Fruit fly (Drosophila melanogaster) whole organism, embryonic: ENCODE data around the gene Dpy-30L1.

Source experiments
- Antp ChIP-seq: fragments of 200-800 bp; sonication (Bioruptor generic); optimal IDR thresholded peaks from 3 replicates; lab custom pipeline; 2016; ENCODE audit warnings: missing biosample characterization, missing genetic modification characterization
- CG10431 ChIP-seq: fragments of 200-800 bp; sonication (Bioruptor generic); optimal IDR thresholded peaks from 3 replicates; lab custom pipeline; 2018; ENCODE audit warnings: missing biosample characterization, mild to moderate bottlenecking, missing genetic modification characterization
- CG10979 ChIP-seq: fragments of 200-800 bp; sonication (Bioruptor generic); optimal IDR thresholded peaks from 2 replicates; lab custom pipeline; 2018; ENCODE audit warnings: missing biosample characterization, mild to moderate bottlenecking, missing genetic modification characterization, moderate library complexity
- CG12769 ChIP-seq: fragments of 200-800 bp; sonication (Bioruptor generic); optimal IDR thresholded peaks from 2 replicates; lab custom pipeline; 2019; ENCODE audit warnings: missing biosample characterization, mild to moderate bottlenecking, missing genetic modification characterization, moderate library complexity
- CG13894 ChIP-seq: fragments of 200-800 bp; sonication (Bioruptor generic); optimal IDR thresholded peaks from 3 replicates; lab custom pipeline; 2018; ENCODE audit warnings: missing biosample characterization, mild to moderate bottlenecking, missing genetic modification characterization, moderate library complexity
- CG14441 ChIP-seq: fragments of 200-800 bp; sonication (Bioruptor generic); IDR thresholded peaks from 2 replicates; pipeline ENCODE4 v1.3.6; 2022; ENCODE audit warnings: missing biosample characterization, missing genetic modification characterization
- CG15696 ChIP-seq: fragments of 200-800 bp; sonication (Bioruptor generic); optimal IDR thresholded peaks from 2 replicates; lab custom pipeline; 2019; ENCODE audit warnings: missing biosample characterization, mild to moderate bottlenecking, missing genetic modification characterization, moderate library complexity
- CG17359 ChIP-seq: fragments of 200-800 bp; sonication (Bioruptor generic); optimal IDR thresholded peaks from 3 replicates; lab custom pipeline; 2018; ENCODE audit warnings: missing biosample characterization, mild to moderate bottlenecking, missing genetic modification characterization, moderate library complexity
- CG18476 ChIP-seq: fragments of 200-800 bp; sonication (Bioruptor generic); optimal IDR thresholded peaks from 2 replicates; lab custom pipeline; 2016; ENCODE audit warnings: missing biosample characterization, mild to moderate bottlenecking, missing genetic modification characterization
- CG4707 ChIP-seq: fragments of 200-800 bp; sonication (Bioruptor generic); optimal IDR thresholded peaks from 2 replicates; lab custom pipeline; 2018; ENCODE audit warnings: missing biosample characterization, mild to moderate bottlenecking, missing genetic modification characterization, moderate library complexity
- CG6175 ChIP-seq: fragments of 200-800 bp; sonication (Bioruptor generic); IDR thresholded peaks from 3 replicates; pipeline ENCODE4 v1.3.6; 2022; ENCODE audit warnings: missing biosample characterization, missing genetic modification characterization
- CG6654 ChIP-seq: fragments of 200-800 bp; sonication (Bioruptor generic); optimal IDR thresholded peaks from 2 replicates; lab custom pipeline; 2017; ENCODE audit warnings: missing biosample characterization, mild to moderate bottlenecking, missing genetic modification characterization
- CG6765 ChIP-seq: fragments of 200-800 bp; sonication (Bioruptor generic); optimal IDR thresholded peaks from 3 replicates; lab custom pipeline; 2017; ENCODE audit warnings: missing biosample characterization, mild to moderate bottlenecking, missing genetic modification characterization
- CG6854 ChIP-seq: fragments of 200-800 bp; sonication (Bioruptor generic); optimal IDR thresholded peaks from 3 replicates; lab custom pipeline; 2017; ENCODE audit warnings: missing biosample characterization, mild to moderate bottlenecking, missing genetic modification characterization
- CG8388 ChIP-seq: fragments of 200-800 bp; sonication (Bioruptor generic); optimal IDR thresholded peaks from 2 replicates; lab custom pipeline; 2019; ENCODE audit warnings: missing biosample characterization, mild to moderate bottlenecking, missing genetic modification characterization, moderate library complexity
- CG9437 ChIP-seq: fragments of 200-800 bp; sonication (Bioruptor generic); optimal IDR thresholded peaks from 2 replicates; lab custom pipeline; 2018; ENCODE audit warnings: missing biosample characterization, mild to moderate bottlenecking, missing genetic modification characterization
- CHES-1-like ChIP-seq: fragments of 200-800 bp; sonication (Bioruptor generic); optimal IDR thresholded peaks from 2 replicates; lab custom pipeline; 2016; ENCODE audit warnings: missing biosample characterization, missing genetic modification characterization
- Dad ChIP-seq: fragments of 200-800 bp; sonication (Bioruptor generic); optimal IDR thresholded peaks from 3 replicates; lab custom pipeline; 2016; ENCODE audit warnings: missing biosample characterization, missing genetic modification characterization
- ERR ChIP-seq: fragments of 200-800 bp; sonication (Bioruptor generic); optimal IDR thresholded peaks from 2 replicates; lab custom pipeline; 2016; ENCODE audit warnings: missing biosample characterization, missing genetic modification characterization
- Ets65A ChIP-seq: fragments of 200-800 bp; sonication (Bioruptor generic); peaks from one replicate; lab custom pipeline; 2016; ENCODE audit warnings: missing biosample characterization, missing genetic modification characterization
- HHEX ChIP-seq: fragments of 200-800 bp; sonication (Bioruptor generic); optimal IDR thresholded peaks from 3 replicates; lab custom pipeline; 2017; ENCODE audit warnings: missing biosample characterization, mild to moderate bottlenecking, missing genetic modification characterization, missing genetic modification reagents
- Hr3 ChIP-seq: fragments of 200-800 bp; sonication (Bioruptor generic); optimal IDR thresholded peaks from 3 replicates; lab custom pipeline; 2016; ENCODE audit warnings: missing biosample characterization, missing genetic modification characterization
- Hsf ChIP-seq: fragments of 200-800 bp; sonication (Bioruptor generic); optimal IDR thresholded peaks from 3 replicates; lab custom pipeline; 2016; ENCODE audit warnings: missing biosample characterization, missing genetic modification characterization
- Lim3 ChIP-seq: fragments of 200-800 bp; sonication (Bioruptor generic); IDR thresholded peaks from 2 replicates; pipeline ENCODE4 v1.3.6; 2022; ENCODE audit warnings: missing biosample characterization, missing genetic modification characterization
- Mrtf ChIP-seq: fragments of 200-800 bp; sonication (Bioruptor generic); IDR thresholded peaks from 3 replicates; pipeline ENCODE4 v1.3.6; 2022; ENCODE audit warnings: missing biosample characterization, missing genetic modification characterization
- Myb ChIP-seq: fragments of 200-800 bp; sonication (Bioruptor generic); optimal IDR thresholded peaks from 2 replicates; lab custom pipeline; 2016; ENCODE audit warnings: missing biosample characterization, missing genetic modification characterization
- Scr ChIP-seq: fragments of 200-800 bp; sonication (Bioruptor generic); IDR thresholded peaks from 2 replicates; pipeline ENCODE4 v1.3.6; 2022; ENCODE audit warnings: missing biosample characterization, missing genetic modification characterization; ENCODE audit not compliant: partially characterized antibody
- Sox100B ChIP-seq: fragments of 200-800 bp; sonication (Bioruptor generic); optimal IDR thresholded peaks from 3 replicates; lab custom pipeline; 2018; ENCODE audit warnings: missing biosample characterization, mild to moderate bottlenecking, missing genetic modification characterization
- TFAM ChIP-seq: fragments of 200-800 bp; sonication (Bioruptor generic); optimal IDR thresholded peaks from 2 replicates; lab custom pipeline; 2017; ENCODE audit warnings: missing biosample characterization, missing genetic modification characterization, inconsistent platforms
- al ChIP-seq: fragments of 200-800 bp; sonication (Bioruptor generic); IDR thresholded peaks from 2 replicates; pipeline ENCODE4 v1.3.6; 2022; ENCODE audit warnings: missing biosample characterization, missing genetic modification characterization
- amos ChIP-seq: fragments of 200-800 bp; sonication (Bioruptor generic); IDR thresholded peaks from 2 replicates; pipeline ENCODE4 v1.3.6; 2022; ENCODE audit warnings: missing biosample characterization, missing genetic modification characterization; ENCODE audit not compliant: partially characterized antibody
- ase ChIP-seq: fragments of 200-800 bp; sonication (Bioruptor generic); IDR thresholded peaks from 3 replicates; pipeline ENCODE4 v1.3.6; 2022; ENCODE audit warnings: missing biosample characterization, missing genetic modification characterization
- bsh ChIP-seq, 2 experiments: fragments of 200-800 bp; sonication (Bioruptor generic); optimal IDR thresholded peaks; 2 replicates each; lab custom pipeline; 2017 to 2018; ENCODE audit warnings: mild to moderate bottlenecking in 2 of 2, missing biosample characterization in 2 of 2, missing genetic modification characterization in 2 of 2, moderate library complexity in 1 of 2
- btn ChIP-seq: fragments of 200-800 bp; sonication (Bioruptor generic); optimal IDR thresholded peaks from 2 replicates; lab custom pipeline; 2016; ENCODE audit warnings: missing biosample characterization, missing genetic modification characterization
- chif ChIP-seq, 2 experiments: fragments of 200-800 bp; sonication (Bioruptor generic); optimal IDR thresholded peaks; 3 replicates each; lab custom pipeline; 2016; ENCODE audit warnings: missing biosample characterization in 2 of 2, missing genetic modification characterization in 2 of 2
- crp ChIP-seq, 2 experiments: fragments of 200-800 bp; sonication (Bioruptor generic); optimal IDR thresholded peaks; 2 replicates in 1 of 2; 3 replicates in 1 of 2; lab custom pipeline; 2017; ENCODE audit warnings: missing biosample characterization in 2 of 2, missing genetic modification characterization in 2 of 2, mild to moderate bottlenecking in 1 of 2, moderate library complexity in 1 of 2
- fd102C ChIP-seq: fragments of 200-800 bp; sonication (Bioruptor generic); optimal IDR thresholded peaks from 2 replicates; lab custom pipeline; 2018; ENCODE audit warnings: missing biosample characterization, mild to moderate bottlenecking, missing genetic modification characterization, moderate library complexity
- gsb-n ChIP-seq: fragments of 200-800 bp; sonication (Bioruptor generic); optimal IDR thresholded peaks from 3 replicates; lab custom pipeline; 2018; ENCODE audit warnings: missing biosample characterization, mild to moderate bottlenecking, missing genetic modification characterization
- hkb ChIP-seq, 2 experiments: fragments of 200-800 bp in 1 of 2; fragments of >200 bp in 1 of 2; sonication (Bioruptor generic) in 1 of 2; IDR thresholded peaks in 1 of 2; optimal IDR thresholded peaks in 1 of 2; 2 replicates each; pipeline versions ENCODE4 v1.3.6 to Lab custom; 2017 to 2022; ENCODE audit warnings: missing biosample characterization in 1 of 2, missing genetic modification characterization in 1 of 2
- inv ChIP-seq: fragments of 200-800 bp; sonication (Bioruptor generic); IDR thresholded peaks from 2 replicates; pipeline ENCODE4 v1.3.6; 2022; ENCODE audit warnings: missing biosample characterization, missing genetic modification characterization; ENCODE audit not compliant: partially characterized antibody
- lola ChIP-seq, 3 experiments: fragments of >200 bp in 2 of 3; fragments of 200-800 bp in 1 of 3; sonication (Bioruptor generic) in 1 of 3; optimal IDR thresholded peaks; 2 replicates each; lab custom pipeline; 2017 to 2019; ENCODE audit warnings: missing biosample characterization in 3 of 3, missing genetic modification characterization in 3 of 3, mild to moderate bottlenecking in 1 of 3, moderate library complexity in 1 of 3
- mam ChIP-seq: fragments of 200-800 bp; sonication (Bioruptor generic); optimal IDR thresholded peaks from 3 replicates; lab custom pipeline; 2016; ENCODE audit warnings: missing biosample characterization, missing genetic modification characterization
- slbo ChIP-seq: fragments of 200-800 bp; sonication (Bioruptor generic); IDR thresholded peaks from 2 replicates; pipeline ENCODE4 v1.3.6; 2022; ENCODE audit warnings: missing biosample characterization, missing genetic modification characterization
- sqz ChIP-seq: fragments of 200-800 bp; sonication (Bioruptor generic); optimal IDR thresholded peaks from 3 replicates; lab custom pipeline; 2018; ENCODE audit warnings: missing biosample characterization, mild to moderate bottlenecking, missing genetic modification characterization
- tio ChIP-seq: fragments of 200-800 bp; sonication (Bioruptor generic); optimal IDR thresholded peaks from 2 replicates; lab custom pipeline; 2017; ENCODE audit warnings: missing biosample characterization, missing genetic modification characterization, inconsistent platforms
- toy ChIP-seq: fragments of 200-800 bp; sonication (Bioruptor generic); IDR thresholded peaks from 2 replicates; pipeline ENCODE4 v1.3.6; 2022; ENCODE audit warnings: missing biosample characterization, missing genetic modification characterization
- unpg ChIP-seq: fragments of 200-800 bp; sonication (Bioruptor generic); optimal IDR thresholded peaks from 3 replicates; lab custom pipeline; 2018; ENCODE audit warnings: missing biosample characterization, mild to moderate bottlenecking, missing genetic modification characterization, moderate library complexity

The Dpy-30L1 gene

dm6 chr2L:10736993-10737756, 4.7 kb downstream of the Dpy-30L1 start, which contains the start of the genes Vha16-5 and CG12299 (continued):
- TF ChIP-seq mam: peak; percentile 74
- TF ChIP-seq CG9437 (GFP tag; lab: Kevin White, UChicago): peak; percentile 47
- peak; percentile 74 for TF ChIP-seq CG18476 (GFP tag; lab: Kevin White, UChicago)
- TF ChIP-seq CG10979 (tag; lab: Kevin White, UChicago): peak; percentile 83
- TF ChIP-seq Mrtf (GFP tag; lab: Robert Waterston, UW): peak; percentile 89
- peak; percentile 81 for TF ChIP-seq Myb (GFP tag; lab: Kevin White, UChicago)
- TF ChIP-seq Ets65A (GFP tag; lab: Kevin White, UChicago): peak; percentile 99
- peak; percentile 72 for TF ChIP-seq al (GFP tag; lab: Robert Waterston, UW)
- TF ChIP-seq CG10431: peak; percentile 22
- peak; percentile 47; the same call in 1 of the 2 replicates for TF ChIP-seq Lim3
- TF ChIP-seq fd102C: no peak
- peak; percentile 92 for TF ChIP-seq Antp (GFP tag; lab: Kevin White, UChicago)
- TF ChIP-seq TFAM (GFP tag; lab: Kevin White, UChicago): no peak
- TF ChIP-seq gsb-n (tag; lab: Kevin White, UChicago): no peak
- no peak for TF ChIP-seq toy (GFP tag; lab: Robert Waterston, UW)
- TF ChIP-seq ERR: no peak
- TF ChIP-seq Hr3 (GFP tag; lab: Kevin White, UChicago): peak; percentile 81
- no peak for TF ChIP-seq CG6854 (GFP tag; lab: Kevin White, UChicago)
- peak; percentile 87 for TF ChIP-seq CHES-1-like (GFP tag; lab: Kevin White, UChicago)
- TF ChIP-seq HHEX: peak; percentile 44
- TF ChIP-seq inv (GFP tag; lab: Robert Waterston, UW): peak; percentile 73
- no peak for TF ChIP-seq Sox100B (GFP tag; lab: Kevin White, UChicago)
- peak; percentile 94 for TF ChIP-seq Dad (GFP tag; lab: Kevin White, UChicago)
- peak; percentile 78 for TF ChIP-seq unpg (GFP tag; lab: Kevin White, UChicago)
- TF ChIP-seq ase: peak; percentile 89
- TF ChIP-seq tio (GFP tag; lab: Kevin White, UChicago): no peak
- no peak for TF ChIP-seq CG6654
- peak in 1 of 2 experiments; percentile 80 for TF ChIP-seq bsh (GFP tag; optimal IDR thresholded peaks at IDR 0.05; lab: Kevin White, UChicago)
- TF ChIP-seq Hsf (GFP tag; lab: Kevin White, UChicago): peak; percentile 92
- peak; percentile 74 for TF ChIP-seq Scr
- TF ChIP-seq CG14441 (GFP tag; lab: Robert Waterston, UW): peak; percentile 88
- no peak for TF ChIP-seq CG6765 (GFP tag; lab: Kevin White, UChicago)
- no peak for TF ChIP-seq CG12769 (tag; lab: Kevin White, UChicago)
- TF ChIP-seq lola (GFP tag; optimal IDR thresholded peaks at IDR 0.05; lab: Kevin White, UChicago): peak in 1 of 3 experiments; percentile 84
- no peak for TF ChIP-seq CG4707 (GFP tag; lab: Kevin White, UChicago)
- no peak for TF ChIP-seq hkb (optimal IDR thresholded peaks at IDR 0.05; lab: Kevin White, UChicago)
- TF ChIP-seq hkb (GFP tag; IDR thresholded peaks at IDR 0.05; lab: Robert Waterston, UW): peak; percentile 84
- TF ChIP-seq CG8388 (GFP tag; lab: Kevin White, UChicago): peak; percentile 39
- TF ChIP-seq sqz (GFP tag; lab: Kevin White, UChicago): no peak
- peak; percentile 88 for TF ChIP-seq amos (GFP tag; lab: Robert Waterston, UW)
- TF ChIP-seq crp (GFP tag; optimal IDR thresholded peaks at IDR 0.05; lab: Kevin White, UChicago): peak in 1 of 2 experiments; percentile 57
- peak; percentile 53 for TF ChIP-seq btn
- peak; percentile 80 to 85 for TF ChIP-seq chif (GFP tag; optimal IDR thresholded peaks at IDR 0.05; lab: Kevin White, UChicago)
- TF ChIP-seq CG6175 (GFP tag; lab: Robert Waterston, UW): peak; percentile 76; the same call in 2 of the 3 replicates
- TF ChIP-seq slbo: peak; percentile 96
- TF ChIP-seq CG17359 (tag; lab: Kevin White, UChicago): peak; percentile 79
- TF ChIP-seq CG13894: no peak
- peak; percentile 88 for TF ChIP-seq CG15696 (tag; lab: Kevin White, UChicago)
